Worm (Caenorhabditis elegans) whole organism, L3 larva: ENCODE results near the gene cee-1.
A peak's percentile ranks its signal among the peaks of the same experiment; 100 is the strongest.

ENCODE experiments used
- R02D3.7 ChIP-seq: fragments of 150-350 bp; optimal IDR thresholded peaks from 2 replicates; lab custom pipeline; 2014; ENCODE audit warnings: missing biosample characterization, missing genetic modification characterization
- ZK546.5 ChIP-seq: sonication (generic microtip); optimal IDR thresholded peaks from 2 replicates; lab custom pipeline; 2017; ENCODE audit warnings: missing biosample characterization, missing genetic modification characterization
- aly-2 ChIP-seq: fragments of 150-350 bp; optimal IDR thresholded peaks from 2 replicates; lab custom pipeline; 2014; ENCODE audit warnings: missing biosample characterization, missing genetic modification characterization
- ama-1 ChIP-seq: fragments of 150-350 bp; optimal IDR thresholded peaks from 2 replicates; lab custom pipeline; 2018
- ceh-16 ChIP-seq: sonication (generic microtip); optimal IDR thresholded peaks from 2 replicates; lab custom pipeline; 2017; ENCODE audit warnings: missing biosample characterization, missing genetic modification characterization
- ceh-28 ChIP-seq: fragments of 150-350 bp; optimal IDR thresholded peaks from 2 replicates; lab custom pipeline; 2014; ENCODE audit warnings: missing biosample characterization, missing genetic modification reagents, missing genetic modification characterization
- ceh-82 ChIP-seq: fragments of 150-350 bp; optimal IDR thresholded peaks from 2 replicates; lab custom pipeline; 2014; ENCODE audit warnings: missing biosample characterization, missing genetic modification characterization
- ceh-9 ChIP-seq: sonication (generic microtip); optimal IDR thresholded peaks from 2 replicates; lab custom pipeline; 2018; ENCODE audit warnings: missing biosample characterization, missing genetic modification characterization
- daf-12 ChIP-seq: fragments of 150-350 bp; optimal IDR thresholded peaks from 2 replicates; lab custom pipeline; 2014; ENCODE audit warnings: missing biosample characterization, missing genetic modification reagents, missing genetic modification characterization
- egl-27 ChIP-seq: sonication (generic microtip); optimal IDR thresholded peaks from 4 replicates; lab custom pipeline; 2017; ENCODE audit warnings: missing biosample characterization, missing genetic modification reagents, missing genetic modification characterization
- elt-1 ChIP-seq: fragments of 150-350 bp; optimal IDR thresholded peaks from 2 replicates; lab custom pipeline; 2014; ENCODE audit warnings: missing biosample characterization, missing genetic modification characterization
- elt-3 ChIP-seq, 3 experiments: fragments of 150-350 bp in 1 of 3; sonication (generic microtip) in 2 of 3; optimal IDR thresholded peaks; 2 replicates in 2 of 3; 4 replicates in 1 of 3; lab custom pipeline; 2014 to 2017; ENCODE audit warnings: missing biosample characterization in 3 of 3, missing genetic modification characterization in 3 of 3
- eor-1 ChIP-seq, 2 experiments: fragments of 150-350 bp; optimal IDR thresholded peaks; 2 replicates each; lab custom pipeline; 2014 to 2018; ENCODE audit warnings: missing biosample characterization in 2 of 2, missing genetic modification characterization in 2 of 2
- fkh-10 ChIP-seq: sonication (generic microtip); optimal IDR thresholded peaks from 2 replicates; lab custom pipeline; 2017; ENCODE audit warnings: missing biosample characterization, missing genetic modification reagents, missing genetic modification characterization
- fos-1 ChIP-seq: fragments of 150-350 bp; optimal IDR thresholded peaks from 2 replicates; lab custom pipeline; 2014; ENCODE audit warnings: missing biosample characterization, missing genetic modification characterization
- hmg-11 ChIP-seq: sonication (generic microtip); optimal IDR thresholded peaks from 2 replicates; lab custom pipeline; 2016; ENCODE audit warnings: missing genetic modification characterization, missing compliant biosample characterization
- jun-1 ChIP-seq: fragments of 150-350 bp; optimal IDR thresholded peaks from 2 replicates; lab custom pipeline; 2014; ENCODE audit warnings: missing biosample characterization, missing genetic modification reagents, missing genetic modification characterization
- lin-15B ChIP-seq: fragments of 150-350 bp; optimal IDR thresholded peaks from 2 replicates; lab custom pipeline; 2014; ENCODE audit warnings: missing biosample characterization, missing genetic modification characterization
- lin-39 ChIP-seq: fragments of 150-350 bp; optimal IDR thresholded peaks from 2 replicates; lab custom pipeline; 2018; ENCODE audit warnings: missing biosample characterization, missing genetic modification reagents, missing genetic modification characterization
- mdl-1 ChIP-seq: fragments of 150-350 bp; optimal IDR thresholded peaks from 2 replicates; lab custom pipeline; 2014; ENCODE audit warnings: missing biosample characterization, missing genetic modification characterization
- mml-1 ChIP-seq: fragments of 150-350 bp; sonication (generic microtip); optimal IDR thresholded peaks from 3 replicates; lab custom pipeline; 2014; ENCODE audit warnings: missing biosample characterization, missing genetic modification characterization
- nhr-11 ChIP-seq: fragments of 150-350 bp; optimal IDR thresholded peaks from 2 replicates; lab custom pipeline; 2014; ENCODE audit warnings: missing biosample characterization, missing genetic modification characterization
- nhr-237 ChIP-seq: fragments of 150-350 bp; optimal IDR thresholded peaks from 2 replicates; lab custom pipeline; 2014; ENCODE audit warnings: missing biosample characterization, missing genetic modification characterization
- nhr-25 ChIP-seq: sonication (generic microtip); optimal IDR thresholded peaks from 2 replicates; lab custom pipeline; 2017; ENCODE audit warnings: missing biosample characterization, missing genetic modification characterization
- nhr-43 ChIP-seq: sonication (generic microtip); optimal IDR thresholded peaks from 2 replicates; lab custom pipeline; 2016; ENCODE audit warnings: mild to moderate bottlenecking, missing genetic modification characterization, missing compliant biosample characterization; ENCODE audit not compliant: poor library complexity, severe bottlenecking
- nhr-67 ChIP-seq: fragments of 150-350 bp; optimal IDR thresholded peaks from 2 replicates; lab custom pipeline; 2014; ENCODE audit warnings: missing biosample characterization, missing genetic modification characterization
- nhr-76 ChIP-seq: fragments of 150-350 bp; sonication (generic microtip); optimal IDR thresholded peaks from 5 replicates; lab custom pipeline; 2014; ENCODE audit warnings: missing biosample characterization, missing genetic modification characterization
- pha-4 ChIP-seq: fragments of 150-350 bp; optimal IDR thresholded peaks from 2 replicates; lab custom pipeline; 2014; ENCODE audit warnings: missing biosample characterization, missing genetic modification reagents, missing genetic modification characterization
- sea-2 ChIP-seq: fragments of 150-350 bp; sonication (generic microtip); optimal IDR thresholded peaks from 4 replicates; lab custom pipeline; 2014; ENCODE audit warnings: missing biosample characterization, missing genetic modification reagents, missing genetic modification characterization
- snpc-4 ChIP-seq: fragments of 150-350 bp; optimal IDR thresholded peaks from 2 replicates; lab custom pipeline; 2014; ENCODE audit warnings: missing biosample characterization, missing genetic modification characterization
- unc-39 ChIP-seq: sonication (generic microtip); optimal IDR thresholded peaks from 4 replicates; lab custom pipeline; 2017; ENCODE audit warnings: missing biosample characterization, missing genetic modification characterization
- unc-62 ChIP-seq: fragments of 150-350 bp; sonication (generic microtip); optimal IDR thresholded peaks from 4 replicates; lab custom pipeline; 2014; ENCODE audit warnings: missing biosample characterization, missing genetic modification reagents, missing genetic modification characterization
- ztf-4 ChIP-seq: fragments of 150-350 bp; optimal IDR thresholded peaks from 2 replicates; lab custom pipeline; 2014; ENCODE audit warnings: missing biosample characterization, missing genetic modification characterization

Gene cee-1

DNA sequence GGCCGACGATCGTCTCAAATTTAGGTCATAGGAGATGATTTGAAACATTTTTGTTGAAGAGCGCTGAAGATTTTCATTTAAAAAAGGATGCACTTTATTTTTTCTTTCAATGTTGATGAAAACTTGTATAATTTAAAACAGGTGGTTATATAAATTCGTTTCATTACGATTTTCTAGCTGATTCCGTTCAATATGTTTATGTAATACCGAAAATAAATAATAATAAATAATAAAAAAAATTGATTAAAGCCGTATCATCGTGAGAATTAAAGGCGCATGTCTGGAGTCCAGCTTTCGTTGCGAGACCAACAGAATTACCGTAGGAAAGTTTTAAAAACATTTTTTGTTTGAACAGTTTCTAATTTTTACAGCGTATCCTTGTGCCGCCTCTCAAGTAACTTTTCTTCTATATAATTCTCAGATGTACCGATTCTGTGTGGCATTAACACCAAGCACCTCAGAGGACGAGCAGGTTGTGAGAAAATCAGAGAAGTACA is 19.8 kb downstream of the cee-1 start, which contains the start of the genes C26E6.12 and eri-9:
Gene C26E6.12 (minus strand): TSS at position 51 of the 497 bp plus-strand sequence.
Gene eri-9 (plus strand): TSS at position 248 of the 497 bp plus-strand sequence.
- no peak for TF ChIP-seq ZK546.5 (tag; lab: Kevin White, UChicago)
- no peak for TF ChIP-seq lin-15B (tag; lab: Kevin White, UChicago)
- TF ChIP-seq nhr-25 = no peak
- TF ChIP-seq ceh-82 (tag; lab: Kevin White, UChicago) = no peak
- TF ChIP-seq unc-39 (tag; lab: Kevin White, UChicago) = no peak
- TF ChIP-seq lin-39 (tag; lab: Kevin White, UChicago) = no peak
- TF ChIP-seq mml-1 = no peak
- TF ChIP-seq elt-3 (tag; optimal IDR thresholded peaks at IDR 0.05; lab: Kevin White, UChicago) = no peak
- TF ChIP-seq sea-2 (GFP tag; lab: Kevin White, UChicago) = no peak
- no peak for TF ChIP-seq nhr-67
- TF ChIP-seq hmg-11 (tag; lab: Kevin White, UChicago) = no peak
- no peak for TF ChIP-seq fkh-10 (GFP tag; lab: Kevin White, UChicago)
- TF ChIP-seq nhr-76 = no peak
- no peak for TF ChIP-seq ztf-4 (tag; lab: Kevin White, UChicago)
- no peak for TF ChIP-seq aly-2 (tag; lab: Kevin White, UChicago)
- TF ChIP-seq R02D3.7 (tag; lab: Kevin White, UChicago) = no peak
- TF ChIP-seq unc-62 (GFP tag; lab: Kevin White, UChicago) = no peak
- no peak for TF ChIP-seq mdl-1 (tag; lab: Kevin White, UChicago)
- no peak for TF ChIP-seq eor-1 (tag; optimal IDR thresholded peaks at IDR 0.05; lab: Kevin White, UChicago)
- TF ChIP-seq, all 47 proteins: peak for 0

DNA sequence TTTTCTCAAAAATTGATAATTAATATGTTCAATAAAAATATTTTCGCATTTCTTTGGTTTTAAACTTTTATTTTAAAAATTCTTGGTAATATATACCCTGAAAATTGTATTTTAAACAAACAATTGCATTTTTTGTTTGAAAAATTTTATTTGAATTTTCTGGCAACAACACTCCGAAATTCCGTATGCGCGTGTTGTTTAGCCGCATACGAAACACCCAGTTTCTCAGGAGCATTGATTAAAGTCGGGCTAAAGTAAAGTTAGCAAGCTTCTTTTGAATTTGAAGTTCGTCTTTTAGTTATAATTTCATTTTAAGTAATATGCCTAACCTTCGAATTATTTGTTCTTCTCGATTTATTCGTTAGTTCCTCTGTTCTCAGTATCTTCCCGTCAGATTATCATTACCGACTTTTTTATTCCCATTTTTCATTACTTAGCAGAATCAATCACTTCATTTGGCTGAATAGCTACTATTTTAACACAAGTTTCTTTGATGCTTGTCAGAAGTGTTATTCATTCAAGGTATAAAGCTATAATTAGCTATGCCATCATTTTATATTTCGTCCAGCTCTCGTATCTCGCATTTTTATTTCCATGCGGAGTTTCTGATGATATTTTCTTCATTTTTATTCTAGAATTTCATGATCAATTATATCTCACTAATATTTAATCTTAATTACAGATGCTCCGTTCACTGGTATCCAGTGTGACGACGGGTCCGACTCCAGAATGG is 22.6 kb downstream of the cee-1 start, which contains the start of gene mrps-18C:
Gene mrps-18C (plus strand): TSS at position 683 of the 733 bp plus-strand sequence.
- TF ChIP-seq mml-1 (no peak), ama-1 (lab: Kevin White, UChicago) (no peak), jun-1 (no peak), ceh-16 (tag; lab: Kevin White, UChicago) (no peak), sea-2 (GFP tag; lab: Kevin White, UChicago) (no peak), ceh-28 (tag; lab: Kevin White, UChicago) (no peak), hmg-11 (tag; lab: Kevin White, UChicago) (peak; percentile 3), fos-1 (tag; lab: Kevin White, UChicago) (no peak), nhr-76 (no peak), daf-12 (no peak), nhr-43 (no peak), ceh-82 (tag; lab: Kevin White, UChicago) (no peak), elt-1 (tag; lab: Kevin White, UChicago) (no peak), pha-4 (tag; lab: Kevin White, UChicago) (peak; percentile 13), ztf-4 (tag; lab: Kevin White, UChicago) (no peak), mdl-1 (tag; lab: Kevin White, UChicago) (no peak), lin-15B (tag; lab: Kevin White, UChicago) (peak; percentile 55)
- TF ChIP-seq, all 47 proteins: peak for 3

DNA sequence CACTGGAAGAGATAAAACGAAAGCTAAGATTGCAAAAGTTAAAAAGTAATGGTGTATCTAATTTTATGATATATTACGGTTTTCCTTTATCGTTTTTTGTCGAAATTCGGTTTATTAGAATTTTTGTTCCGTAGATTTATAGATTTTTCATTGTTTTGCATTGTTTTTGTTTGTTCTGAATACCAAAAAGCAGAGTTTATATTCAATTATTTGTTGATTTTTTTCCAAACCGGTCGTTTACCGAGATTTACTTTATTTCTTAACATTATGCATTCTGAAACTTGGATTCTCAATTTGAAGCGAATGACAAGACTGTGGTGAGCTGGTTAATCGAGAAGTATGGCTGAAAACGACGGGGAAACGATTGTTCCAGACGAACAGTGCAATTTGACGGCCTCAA is 24.5 kb downstream of the cee-1 start, which contains the start of gene fsn-1:
Gene fsn-1 (plus strand): TSS at position 301 of the 400 bp plus-strand sequence.
- TF ChIP-seq unc-39 (tag; lab: Kevin White, UChicago) (no peak), elt-1 (tag; lab: Kevin White, UChicago) (no peak), nhr-25 (no peak), nhr-11 (tag; lab: Kevin White, UChicago) (no peak), egl-27 (tag; lab: Kevin White, UChicago) (no peak), elt-3 (tag; optimal IDR thresholded peaks at IDR 0.05; lab: Kevin White, UChicago) (no peak), ceh-82 (tag; lab: Kevin White, UChicago) (no peak), ceh-9 (tag; lab: Kevin White, UChicago) (no peak)

DNA sequence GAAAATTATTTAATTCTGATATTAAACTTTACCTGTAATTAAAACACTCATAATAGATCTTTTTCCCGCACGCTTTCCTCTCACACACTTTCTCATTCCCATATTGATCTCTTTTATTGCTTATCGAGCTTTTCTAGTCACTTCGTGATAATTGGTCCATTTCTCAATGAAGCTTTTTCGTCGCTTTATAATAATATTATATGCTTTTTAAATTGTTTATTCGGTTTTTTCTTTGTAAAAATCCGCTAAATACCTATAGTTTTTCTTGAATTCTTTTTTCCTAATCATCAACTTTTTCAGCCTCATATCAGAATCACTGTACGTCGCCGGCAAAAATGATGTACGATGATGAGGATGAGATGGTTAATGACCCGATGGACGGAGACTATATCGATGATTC is 26.8 kb downstream of the cee-1 start, which contains the start of gene rpb-2:
Gene rpb-2 (plus strand): TSS at position 301 of the 400 bp plus-strand sequence.
- TF ChIP-seq egl-27 (tag; lab: Kevin White, UChicago) = no peak
- TF ChIP-seq nhr-237 (tag; lab: Kevin White, UChicago) = no peak
- TF ChIP-seq lin-39 (tag; lab: Kevin White, UChicago) = no peak
- no peak for TF ChIP-seq hmg-11 (tag; lab: Kevin White, UChicago)
- no peak for TF ChIP-seq jun-1
- TF ChIP-seq nhr-11 (tag; lab: Kevin White, UChicago) = no peak
- no peak for TF ChIP-seq nhr-43
- no peak for TF ChIP-seq ztf-4 (tag; lab: Kevin White, UChicago)
- no peak for TF ChIP-seq unc-62 (GFP tag; lab: Kevin White, UChicago)
- TF ChIP-seq nhr-67 = no peak
- TF ChIP-seq snpc-4 = no peak
- no peak for TF ChIP-seq eor-1 (tag; optimal IDR thresholded peaks at IDR 0.05; lab: Kevin White, UChicago)
- TF ChIP-seq, all 47 proteins: peak for 0
